Fruit fly (Drosophila melanogaster) whole organism, embryonic: ENCODE results near the gene Traf4.

Experiments used
- B-H2 ChIP-seq: fragments of 200-800 bp; sonication (Bioruptor generic); optimal IDR thresholded peaks from 2 replicates; lab custom pipeline; 2018; ENCODE audit warnings: missing biosample characterization, mild to moderate bottlenecking, missing genetic modification characterization
- CG10979 ChIP-seq: fragments of 200-800 bp; sonication (Bioruptor generic); optimal IDR thresholded peaks from 2 replicates; lab custom pipeline; 2018; ENCODE audit warnings: missing biosample characterization, mild to moderate bottlenecking, missing genetic modification characterization, moderate library complexity
- CG11696 ChIP-seq: fragments of 200-800 bp; sonication (Bioruptor generic); IDR thresholded peaks from 2 replicates; pipeline ENCODE4 v1.3.6; 2022; ENCODE audit warnings: missing biosample characterization, missing genetic modification characterization
- CG11723 ChIP-seq: fragments of 200-800 bp; sonication (Bioruptor generic); optimal IDR thresholded peaks from 2 replicates; lab custom pipeline; 2017; ENCODE audit warnings: missing biosample characterization, mild to moderate bottlenecking, missing genetic modification characterization
- CG12155 ChIP-seq: fragments of 200-800 bp; sonication (Bioruptor generic); optimal IDR thresholded peaks from 3 replicates; lab custom pipeline; 2016; ENCODE audit warnings: missing biosample characterization, missing genetic modification characterization
- CG12219 ChIP-seq: fragments of 200-800 bp; sonication (Bioruptor generic); optimal IDR thresholded peaks from 3 replicates; lab custom pipeline; 2018; ENCODE audit warnings: missing biosample characterization, mild to moderate bottlenecking, missing genetic modification characterization
- CG13123 ChIP-seq: fragments of 200-800 bp; sonication (Bioruptor generic); optimal IDR thresholded peaks from 2 replicates; lab custom pipeline; 2016; ENCODE audit warnings: missing biosample characterization, missing genetic modification characterization
- CG14710 ChIP-seq: fragments of 200-800 bp; sonication (Bioruptor generic); optimal IDR thresholded peaks from 3 replicates; lab custom pipeline; 2019; ENCODE audit warnings: missing biosample characterization, mild to moderate bottlenecking, missing genetic modification characterization, moderate library complexity
- CG15601 ChIP-seq: fragments of 200-800 bp; sonication (Bioruptor generic); optimal IDR thresholded peaks from 3 replicates; lab custom pipeline; 2019; ENCODE audit warnings: missing biosample characterization, mild to moderate bottlenecking, missing genetic modification characterization, moderate library complexity
- CG16863 ChIP-seq: fragments of 200-800 bp; sonication (Bioruptor generic); optimal IDR thresholded peaks from 3 replicates; lab custom pipeline; 2016; ENCODE audit warnings: missing biosample characterization, missing genetic modification characterization
- CG17912 ChIP-seq: fragments of 200-800 bp; sonication (Bioruptor generic); optimal IDR thresholded peaks from 2 replicates; lab custom pipeline; 2018; ENCODE audit warnings: missing biosample characterization, mild to moderate bottlenecking, missing genetic modification characterization
- CG18262 ChIP-seq: fragments of 200-800 bp; optimal IDR thresholded peaks from 3 replicates; lab custom pipeline; 2019; ENCODE audit warnings: missing biosample characterization, mild to moderate bottlenecking, missing genetic modification characterization, moderate library complexity
- CG2712 ChIP-seq: fragments of 200-800 bp; optimal IDR thresholded peaks from 3 replicates; lab custom pipeline; 2019; ENCODE audit warnings: missing biosample characterization, mild to moderate bottlenecking, missing genetic modification characterization, moderate library complexity
- CG2875 ChIP-seq: fragments of 200-800 bp; sonication (Bioruptor generic); optimal IDR thresholded peaks from 2 replicates; lab custom pipeline; 2017; ENCODE audit warnings: missing biosample characterization, mild to moderate bottlenecking, missing genetic modification characterization, missing genetic modification reagents
- CG31365 ChIP-seq: fragments of 200-800 bp; sonication (Bioruptor generic); optimal IDR thresholded peaks from 2 replicates; lab custom pipeline; 2018; ENCODE audit warnings: missing biosample characterization, mild to moderate bottlenecking, missing genetic modification characterization
- Camta ChIP-seq: fragments of 200-800 bp; sonication (Bioruptor generic); optimal IDR thresholded peaks from 2 replicates; lab custom pipeline; 2016; ENCODE audit warnings: missing biosample characterization, missing genetic modification characterization
- Chrac-16 ChIP-seq: fragments of 200-800 bp; sonication (Bioruptor generic); optimal IDR thresholded peaks from 3 replicates; lab custom pipeline; 2016; ENCODE audit warnings: missing biosample characterization, missing genetic modification characterization
- D19B ChIP-seq: fragments of 200-800 bp; sonication (Bioruptor generic); optimal IDR thresholded peaks from 2 replicates; lab custom pipeline; 2017; ENCODE audit warnings: missing biosample characterization, mild to moderate bottlenecking, missing genetic modification characterization
- GATAe ChIP-seq: fragments of 200-800 bp; sonication (Bioruptor generic); conservative IDR thresholded peaks from 2 replicates; pipeline ENCODE4 v1.3.6; 2022; ENCODE audit warnings: missing biosample characterization, missing genetic modification characterization
- HLH4C ChIP-seq: fragments of 200-800 bp; sonication (Bioruptor generic); IDR thresholded peaks from 3 replicates; pipeline ENCODE4 v1.3.6; 2022; ENCODE audit warnings: missing biosample characterization, missing genetic modification characterization; ENCODE audit not compliant: partially characterized antibody
- Jarid2 ChIP-seq: fragments of 200-800 bp; sonication (Bioruptor generic); optimal IDR thresholded peaks from 3 replicates; lab custom pipeline; 2017; ENCODE audit warnings: mild to moderate bottlenecking, missing biosample characterization, missing genetic modification reagents, missing genetic modification characterization
- NC2α ChIP-seq: fragments of 200-800 bp; sonication (Bioruptor generic); optimal IDR thresholded peaks from 2 replicates; lab custom pipeline; 2016; ENCODE audit warnings: missing biosample characterization, missing genetic modification characterization
- Pdp1 ChIP-seq, 2 experiments: fragments of 200-800 bp; sonication (Bioruptor generic); optimal IDR thresholded peaks; 3 replicates each; lab custom pipeline; 2016; ENCODE audit warnings: missing biosample characterization in 2 of 2, missing genetic modification characterization in 2 of 2, mild to moderate bottlenecking in 1 of 2, moderate library complexity in 1 of 2
- Side ChIP-seq: fragments of 200-800 bp; sonication (Bioruptor generic); optimal IDR thresholded peaks from 2 replicates; lab custom pipeline; 2016; ENCODE audit warnings: missing biosample characterization, missing genetic modification characterization
- Sox100B ChIP-seq: fragments of 200-800 bp; sonication (Bioruptor generic); optimal IDR thresholded peaks from 3 replicates; lab custom pipeline; 2018; ENCODE audit warnings: missing biosample characterization, mild to moderate bottlenecking, missing genetic modification characterization
- Sry-β ChIP-seq: fragments of 200-800 bp; sonication (Bioruptor generic); optimal IDR thresholded peaks from 2 replicates; lab custom pipeline; 2018; ENCODE audit warnings: missing biosample characterization, mild to moderate bottlenecking, missing genetic modification characterization, moderate library complexity
- aop ChIP-seq: fragments of 200-800 bp; sonication (Bioruptor generic); IDR thresholded peaks from 2 replicates; pipeline ENCODE4 v1.3.6; 2022; ENCODE audit warnings: missing biosample characterization, missing genetic modification characterization
- ase ChIP-seq: fragments of 200-800 bp; sonication (Bioruptor generic); IDR thresholded peaks from 3 replicates; pipeline ENCODE4 v1.3.6; 2022; ENCODE audit warnings: missing biosample characterization, missing genetic modification characterization
- ato ChIP-seq: fragments of 200-800 bp; sonication (Bioruptor generic); IDR thresholded peaks from 2 replicates; pipeline ENCODE4 v1.3.6; 2022; ENCODE audit warnings: missing biosample characterization, missing genetic modification characterization; ENCODE audit not compliant: partially characterized antibody
- ci ChIP-seq: fragments of 200-800 bp; sonication (Bioruptor generic); IDR thresholded peaks from 3 replicates; pipeline ENCODE4 v1.3.6; 2022; ENCODE audit warnings: missing biosample characterization, missing genetic modification characterization
- cwo ChIP-seq: fragments of 200-800 bp; sonication (Bioruptor generic); optimal IDR thresholded peaks from 3 replicates; lab custom pipeline; 2017; ENCODE audit warnings: missing biosample characterization, missing genetic modification characterization, mild to moderate bottlenecking, moderate library complexity, missing genetic modification reagents
- disco-r ChIP-seq: fragments of 200-800 bp; sonication (Bioruptor generic); optimal IDR thresholded peaks from 2 replicates; lab custom pipeline; 2016; ENCODE audit warnings: missing biosample characterization, missing genetic modification characterization
- dysf ChIP-seq: fragments of 200-800 bp; sonication (Bioruptor generic); IDR thresholded peaks from 3 replicates; pipeline ENCODE4 v1.3.6; 2022; ENCODE audit warnings: missing biosample characterization, missing genetic modification characterization
- grau ChIP-seq: fragments of 200-800 bp; optimal IDR thresholded peaks from 3 replicates; lab custom pipeline; 2019; ENCODE audit warnings: missing biosample characterization, mild to moderate bottlenecking, missing genetic modification characterization, moderate library complexity
- hkb ChIP-seq, 2 experiments: fragments of 200-800 bp in 1 of 2; fragments of >200 bp in 1 of 2; sonication (Bioruptor generic) in 1 of 2; IDR thresholded peaks in 1 of 2; optimal IDR thresholded peaks in 1 of 2; 2 replicates each; pipeline versions ENCODE4 v1.3.6 to Lab custom; 2017 to 2022; ENCODE audit warnings: missing biosample characterization in 1 of 2, missing genetic modification characterization in 1 of 2
- jigr1 ChIP-seq: fragments of 200-800 bp; sonication (Bioruptor generic); IDR thresholded peaks from 3 replicates; pipeline ENCODE4 v1.3.6; 2022; ENCODE audit warnings: missing biosample characterization, missing genetic modification characterization
- knrl ChIP-seq: fragments of 200-800 bp; sonication (Bioruptor generic); IDR thresholded peaks from 3 replicates; pipeline ENCODE4 v1.3.6; 2022; ENCODE audit warnings: missing biosample characterization, missing genetic modification characterization; ENCODE audit not compliant: partially characterized antibody
- oc ChIP-seq: fragments of 200-800 bp; sonication (Bioruptor generic); optimal IDR thresholded peaks from 2 replicates; lab custom pipeline; 2018; ENCODE audit warnings: missing biosample characterization, mild to moderate bottlenecking, missing genetic modification characterization, moderate library complexity
- pb ChIP-seq: fragments of 200-800 bp; sonication (Bioruptor generic); optimal IDR thresholded peaks from 3 replicates; lab custom pipeline; 2016; ENCODE audit warnings: missing biosample characterization, missing genetic modification characterization
- peb ChIP-seq: fragments of 200-800 bp; sonication (Bioruptor generic); IDR thresholded peaks from 2 replicates; pipeline ENCODE4 v1.3.6; 2022; ENCODE audit warnings: missing biosample characterization, missing genetic modification characterization
- pho ChIP-seq: fragments of 200-800 bp; sonication (Bioruptor generic); optimal IDR thresholded peaks from 2 replicates; lab custom pipeline; 2016; ENCODE audit warnings: missing biosample characterization, missing genetic modification characterization
- prd ChIP-seq, 3 experiments: fragments of >200 bp in 2 of 3; fragments of 200-800 bp in 1 of 3; sonication (Bioruptor generic) in 1 of 3; optimal IDR thresholded peaks in 2 of 3; IDR thresholded peaks in 1 of 3; 2 replicates in 2 of 3; 3 replicates in 1 of 3; pipeline versions ENCODE4 v1.3.6 to Lab custom; 2017 to 2022; ENCODE audit warnings: missing biosample characterization in 1 of 3, missing genetic modification characterization in 1 of 3
- ranshi ChIP-seq: fragments of 200-800 bp; sonication (Bioruptor generic); IDR thresholded peaks from 2 replicates; pipeline ENCODE4 v1.3.6; 2022; ENCODE audit warnings: missing biosample characterization, missing genetic modification characterization
- run ChIP-seq: fragments of 200-800 bp; sonication (Bioruptor generic); optimal IDR thresholded peaks from 3 replicates; lab custom pipeline; 2018; ENCODE audit warnings: missing biosample characterization, mild to moderate bottlenecking, missing genetic modification characterization
- salm ChIP-seq: fragments of 200-800 bp; sonication (Bioruptor generic); optimal IDR thresholded peaks from 2 replicates; lab custom pipeline; 2018; ENCODE audit warnings: missing biosample characterization, mild to moderate bottlenecking, missing genetic modification characterization
- sens ChIP-seq: fragments of 200-800 bp; sonication (Bioruptor generic); peaks from one replicate; lab custom pipeline; 2016; ENCODE audit warnings: missing biosample characterization, missing genetic modification characterization
- ssp ChIP-seq: fragments of 200-800 bp; sonication (Bioruptor generic); IDR thresholded peaks from 2 replicates; pipeline ENCODE4 v1.3.6; 2022; ENCODE audit warnings: missing biosample characterization, missing genetic modification characterization
- tx ChIP-seq: fragments of 200-800 bp; sonication (Bioruptor generic); optimal IDR thresholded peaks from 2 replicates; lab custom pipeline; 2016; ENCODE audit warnings: missing biosample characterization, missing genetic modification characterization
- wek ChIP-seq: fragments of 200-800 bp; sonication (Bioruptor generic); optimal IDR thresholded peaks from 3 replicates; lab custom pipeline; 2018; ENCODE audit warnings: missing biosample characterization, mild to moderate bottlenecking, missing genetic modification characterization, moderate library complexity

The Traf4 gene

DNA sequence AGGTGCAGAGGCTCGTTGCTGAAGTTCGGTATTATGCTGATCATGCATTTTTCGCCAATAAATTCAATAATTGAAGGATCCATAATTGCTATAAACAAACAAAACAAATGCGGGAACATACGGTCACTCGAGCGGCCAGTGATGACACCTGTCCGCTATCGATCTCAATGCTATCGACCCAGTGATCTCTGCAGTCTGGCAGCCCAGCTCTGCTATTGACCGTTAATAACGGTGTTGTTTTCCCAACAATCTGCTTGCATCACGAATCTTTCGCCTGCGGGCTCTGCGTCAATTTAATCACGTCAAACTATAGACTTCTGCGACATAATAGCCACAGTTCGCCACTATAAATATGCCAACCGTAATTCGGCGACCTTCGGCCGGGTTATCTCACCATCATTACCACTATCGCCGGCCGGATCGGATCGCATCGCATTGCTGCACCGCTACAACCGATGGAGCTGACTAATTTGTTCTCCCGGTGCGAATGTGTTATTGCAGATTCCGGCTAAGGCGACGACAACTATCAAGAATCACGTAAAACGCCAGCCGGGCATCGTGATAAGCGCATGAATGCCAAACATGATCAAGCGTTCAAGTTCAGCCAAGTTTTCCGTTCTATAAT is 25.3 kb downstream of the Traf4 start, which contains the start of gene Psf2 (continued):
- TF ChIP-seq Sox100B (GFP tag; lab: Kevin White, UChicago): no peak
- no peak for TF ChIP-seq CG12155 (GFP tag; lab: Kevin White, UChicago)
- TF ChIP-seq Pdp1 (GFP tag; optimal IDR thresholded peaks at IDR 0.05; lab: Kevin White, UChicago): peak in 1 of 2 experiments; percentile 37
- TF ChIP-seq GATAe (GFP tag; lab: Robert Waterston, UW): no peak
- no peak for TF ChIP-seq sens (GFP tag; lab: Kevin White, UChicago)
- TF ChIP-seq ase (GFP tag; lab: Robert Waterston, UW): no peak
- no peak for TF ChIP-seq CG10979 (tag; lab: Kevin White, UChicago)
- TF ChIP-seq ci (GFP tag; lab: Robert Waterston, UW): no peak
- TF ChIP-seq aop: no peak
- no peak for TF ChIP-seq CG13123 (GFP tag; lab: Kevin White, UChicago)
- peak; percentile 56 for TF ChIP-seq ato (GFP tag; lab: Robert Waterston, UW)
- no peak for TF ChIP-seq CG11723 (GFP tag; lab: Kevin White, UChicago)
- no peak for TF ChIP-seq CG2712 (tag; lab: Kevin White, UChicago)
- no peak for TF ChIP-seq tx
- no peak for TF ChIP-seq hkb (optimal IDR thresholded peaks at IDR 0.05; lab: Kevin White, UChicago)
- no peak for TF ChIP-seq hkb (GFP tag; IDR thresholded peaks at IDR 0.05; lab: Robert Waterston, UW)
- no peak for TF ChIP-seq CG2875 (GFP tag; lab: Kevin White, UChicago)
- TF ChIP-seq disco-r (GFP tag; lab: Kevin White, UChicago): no peak
- no peak for TF ChIP-seq ssp (GFP tag; lab: Robert Waterston, UW)
- TF ChIP-seq CG14710 (tag; lab: Kevin White, UChicago): peak; percentile 26
- TF ChIP-seq D19B (GFP tag; lab: Kevin White, UChicago): no peak
- TF ChIP-seq HLH4C (GFP tag; lab: Robert Waterston, UW): peak; percentile 71
- TF ChIP-seq oc (tag; lab: Kevin White, UChicago): no peak
- TF ChIP-seq pho (GFP tag; lab: Kevin White, UChicago): no peak
- TF ChIP-seq jigr1 (GFP tag; lab: Robert Waterston, UW): no peak
- TF ChIP-seq grau (tag; lab: Kevin White, UChicago): no peak
- TF ChIP-seq CG18262 (tag; lab: Kevin White, UChicago): no peak
- no peak for TF ChIP-seq Sry-β (GFP tag; lab: Kevin White, UChicago)
- no peak for TF ChIP-seq run (tag; lab: Kevin White, UChicago)
- no peak for TF ChIP-seq Chrac-16 (GFP tag; lab: Kevin White, UChicago)
- no peak for TF ChIP-seq CG17912
- no peak for TF ChIP-seq Side (GFP tag; lab: Kevin White, UChicago)
- TF ChIP-seq Jarid2 (GFP tag; lab: Kevin White, UChicago): no peak
- TF ChIP-seq CG15601 (tag; lab: Kevin White, UChicago): no peak
- TF ChIP-seq CG12219 (GFP tag; lab: Kevin White, UChicago): no peak
- TF ChIP-seq Camta (GFP tag; lab: Kevin White, UChicago): no peak
- no peak for TF ChIP-seq CG16863 (GFP tag; lab: Kevin White, UChicago)
- no peak for TF ChIP-seq cwo (GFP tag; lab: Kevin White, UChicago)
- no peak for TF ChIP-seq NC2α (GFP tag; lab: Kevin White, UChicago)
- peak; percentile 64 for TF ChIP-seq knrl (GFP tag; lab: Robert Waterston, UW)
- no peak for TF ChIP-seq peb (GFP tag; lab: Robert Waterston, UW)
- TF ChIP-seq ranshi (GFP tag; lab: Robert Waterston, UW): no peak
- no peak for TF ChIP-seq CG31365 (tag; lab: Kevin White, UChicago)
- TF ChIP-seq prd (optimal IDR thresholded peaks at IDR 0.05; lab: Kevin White, UChicago): no peak
- TF ChIP-seq prd (GFP tag; IDR thresholded peaks at IDR 0.05; lab: Robert Waterston, UW): 0 out of 3 replicates have a peak, but pooled peaks have one; percentile 35
- no peak for TF ChIP-seq dysf (GFP tag; lab: Robert Waterston, UW)
- no peak for TF ChIP-seq B-H2
- no peak for TF ChIP-seq salm (tag; lab: Kevin White, UChicago)
- TF ChIP-seq pb (GFP tag; lab: Kevin White, UChicago): no peak
- no peak for TF ChIP-seq CG11696 (GFP tag; lab: Robert Waterston, UW)
- no peak for TF ChIP-seq wek (GFP tag; lab: Kevin White, UChicago)
